Worm (Caenorhabditis elegans) whole organism, L3 larva: ENCODE results near the gene F47B8.5.

Experiments
- R02D3.7 ChIP-seq: fragments of 150-350 bp; optimal IDR thresholded peaks from 2 replicates; lab custom pipeline; 2014; ENCODE audit warnings: missing biosample characterization, missing genetic modification characterization
- ZK546.5 ChIP-seq: sonication (generic microtip); optimal IDR thresholded peaks from 2 replicates; lab custom pipeline; 2017; ENCODE audit warnings: missing biosample characterization, missing genetic modification characterization
- aly-2 ChIP-seq: fragments of 150-350 bp; optimal IDR thresholded peaks from 2 replicates; lab custom pipeline; 2014; ENCODE audit warnings: missing biosample characterization, missing genetic modification characterization
- ama-1 ChIP-seq: fragments of 150-350 bp; optimal IDR thresholded peaks from 2 replicates; lab custom pipeline; 2018
- ceh-16 ChIP-seq: sonication (generic microtip); optimal IDR thresholded peaks from 2 replicates; lab custom pipeline; 2017; ENCODE audit warnings: missing biosample characterization, missing genetic modification characterization
- ceh-28 ChIP-seq: fragments of 150-350 bp; optimal IDR thresholded peaks from 2 replicates; lab custom pipeline; 2014; ENCODE audit warnings: missing biosample characterization, missing genetic modification reagents, missing genetic modification characterization
- ceh-9 ChIP-seq: sonication (generic microtip); optimal IDR thresholded peaks from 2 replicates; lab custom pipeline; 2018; ENCODE audit warnings: missing biosample characterization, missing genetic modification characterization
- egl-27 ChIP-seq: sonication (generic microtip); optimal IDR thresholded peaks from 4 replicates; lab custom pipeline; 2017; ENCODE audit warnings: missing biosample characterization, missing genetic modification reagents, missing genetic modification characterization
- egl-5 ChIP-seq: fragments of 150-350 bp; optimal IDR thresholded peaks from 2 replicates; lab custom pipeline; 2017; ENCODE audit warnings: missing biosample characterization, missing genetic modification reagents, missing genetic modification characterization, inconsistent platforms
- elt-1 ChIP-seq: fragments of 150-350 bp; optimal IDR thresholded peaks from 2 replicates; lab custom pipeline; 2014; ENCODE audit warnings: missing biosample characterization, missing genetic modification characterization
- elt-2 ChIP-seq: sonication (generic microtip); optimal IDR thresholded peaks from 2 replicates; lab custom pipeline; 2016; ENCODE audit warnings: missing genetic modification reagents, mild to moderate bottlenecking, missing genetic modification characterization, missing compliant biosample characterization
- elt-3 ChIP-seq, 3 experiments: fragments of 150-350 bp in 1 of 3; sonication (generic microtip) in 2 of 3; optimal IDR thresholded peaks; 2 replicates in 2 of 3; 4 replicates in 1 of 3; lab custom pipeline; 2014 to 2017; ENCODE audit warnings: missing biosample characterization in 3 of 3, missing genetic modification characterization in 3 of 3
- eor-1 ChIP-seq, 2 experiments: fragments of 150-350 bp; optimal IDR thresholded peaks; 2 replicates each; lab custom pipeline; 2014 to 2018; ENCODE audit warnings: missing biosample characterization in 2 of 2, missing genetic modification characterization in 2 of 2
- fkh-10 ChIP-seq: sonication (generic microtip); optimal IDR thresholded peaks from 2 replicates; lab custom pipeline; 2017; ENCODE audit warnings: missing biosample characterization, missing genetic modification reagents, missing genetic modification characterization
- fkh-2 ChIP-seq: fragments of 150-350 bp; optimal IDR thresholded peaks from 2 replicates; lab custom pipeline; 2014; ENCODE audit warnings: missing biosample characterization, missing genetic modification reagents, missing genetic modification characterization
- hmg-11 ChIP-seq: sonication (generic microtip); optimal IDR thresholded peaks from 2 replicates; lab custom pipeline; 2016; ENCODE audit warnings: missing genetic modification characterization, missing compliant biosample characterization
- jun-1 ChIP-seq: fragments of 150-350 bp; optimal IDR thresholded peaks from 2 replicates; lab custom pipeline; 2014; ENCODE audit warnings: missing biosample characterization, missing genetic modification reagents, missing genetic modification characterization
- lin-15B ChIP-seq: fragments of 150-350 bp; optimal IDR thresholded peaks from 2 replicates; lab custom pipeline; 2014; ENCODE audit warnings: missing biosample characterization, missing genetic modification characterization
- lsy-12 ChIP-seq: sonication (generic microtip); optimal IDR thresholded peaks from 2 replicates; lab custom pipeline; 2016; ENCODE audit warnings: mild to moderate bottlenecking, missing genetic modification characterization, missing compliant biosample characterization
- mdl-1 ChIP-seq: fragments of 150-350 bp; optimal IDR thresholded peaks from 2 replicates; lab custom pipeline; 2014; ENCODE audit warnings: missing biosample characterization, missing genetic modification characterization
- mml-1 ChIP-seq: fragments of 150-350 bp; sonication (generic microtip); optimal IDR thresholded peaks from 3 replicates; lab custom pipeline; 2014; ENCODE audit warnings: missing biosample characterization, missing genetic modification characterization
- nfya-1 ChIP-seq: sonication (generic microtip); optimal IDR thresholded peaks from 2 replicates; lab custom pipeline; 2017; ENCODE audit warnings: missing genetic modification characterization, mild to moderate bottlenecking, missing compliant biosample characterization, antibody characterized with exemption, moderate library complexity; ENCODE audit not compliant: insufficient read depth
- nhr-11 ChIP-seq: fragments of 150-350 bp; optimal IDR thresholded peaks from 2 replicates; lab custom pipeline; 2014; ENCODE audit warnings: missing biosample characterization, missing genetic modification characterization
- nhr-12 ChIP-seq: fragments of 150-350 bp; optimal IDR thresholded peaks from 2 replicates; lab custom pipeline; 2014; ENCODE audit warnings: missing biosample characterization, missing genetic modification characterization
- nhr-25 ChIP-seq: sonication (generic microtip); optimal IDR thresholded peaks from 2 replicates; lab custom pipeline; 2017; ENCODE audit warnings: missing biosample characterization, missing genetic modification characterization
- nhr-28 ChIP-seq: fragments of 150-350 bp; optimal IDR thresholded peaks from 2 replicates; lab custom pipeline; 2014; ENCODE audit warnings: missing biosample characterization, missing genetic modification characterization
- nhr-43 ChIP-seq: sonication (generic microtip); optimal IDR thresholded peaks from 2 replicates; lab custom pipeline; 2016; ENCODE audit warnings: mild to moderate bottlenecking, missing genetic modification characterization, missing compliant biosample characterization; ENCODE audit not compliant: poor library complexity, severe bottlenecking
- nhr-77 ChIP-seq: fragments of 150-350 bp; optimal IDR thresholded peaks from 2 replicates; lab custom pipeline; 2014; ENCODE audit warnings: missing biosample characterization, missing genetic modification characterization
- pha-4 ChIP-seq: fragments of 150-350 bp; optimal IDR thresholded peaks from 2 replicates; lab custom pipeline; 2014; ENCODE audit warnings: missing biosample characterization, missing genetic modification reagents, missing genetic modification characterization
- pqm-1 ChIP-seq: fragments of 150-350 bp; optimal IDR thresholded peaks from 2 replicates; lab custom pipeline; 2017; ENCODE audit warnings: missing biosample characterization, missing genetic modification characterization, inconsistent platforms
- sea-2 ChIP-seq: fragments of 150-350 bp; sonication (generic microtip); optimal IDR thresholded peaks from 4 replicates; lab custom pipeline; 2014; ENCODE audit warnings: missing biosample characterization, missing genetic modification reagents, missing genetic modification characterization
- skn-1 ChIP-seq: fragments of 150-350 bp; optimal IDR thresholded peaks from 2 replicates; lab custom pipeline; 2014; ENCODE audit warnings: missing biosample characterization, missing genetic modification characterization
- snpc-4 ChIP-seq: fragments of 150-350 bp; optimal IDR thresholded peaks from 2 replicates; lab custom pipeline; 2014; ENCODE audit warnings: missing biosample characterization, missing genetic modification characterization
- tbx-2 ChIP-seq: sonication (generic microtip); optimal IDR thresholded peaks from 2 replicates; lab custom pipeline; 2016; ENCODE audit warnings: mild to moderate bottlenecking, missing genetic modification characterization, missing compliant biosample characterization
- unc-62 ChIP-seq: fragments of 150-350 bp; sonication (generic microtip); optimal IDR thresholded peaks from 4 replicates; lab custom pipeline; 2014; ENCODE audit warnings: missing biosample characterization, missing genetic modification reagents, missing genetic modification characterization
- zag-1 ChIP-seq: fragments of 150-350 bp; optimal IDR thresholded peaks from 2 replicates; lab custom pipeline; 2014; ENCODE audit warnings: missing biosample characterization, missing genetic modification characterization
- ztf-11 ChIP-seq: fragments of 150-350 bp; optimal IDR thresholded peaks from 2 replicates; lab custom pipeline; 2014; ENCODE audit warnings: missing biosample characterization, missing genetic modification characterization
- ztf-4 ChIP-seq: fragments of 150-350 bp; optimal IDR thresholded peaks from 2 replicates; lab custom pipeline; 2014; ENCODE audit warnings: missing biosample characterization, missing genetic modification characterization

The F47B8.5 gene

ce11 chrV:14341672-14342071 lies 14.0 kb upstream of the F47B8.5 start, which contains the start of gene F47B8.10:
Gene F47B8.10 (plus strand): TSS chrV:14341972.
- TF ChIP-seq elt-3 (tag; optimal IDR thresholded peaks at IDR 0.05; lab: Kevin White, UChicago) (no peak), aly-2 (tag; lab: Kevin White, UChicago) (no peak), ztf-11 (tag; lab: Kevin White, UChicago) (no peak), elt-1 (tag; lab: Kevin White, UChicago) (no peak), lsy-12 (tag; lab: Kevin White, UChicago) (no peak), elt-2 (tag; lab: Kevin White, UChicago) (no peak), egl-5 (tag; lab: Kevin White, UChicago) (no peak), mdl-1 (tag; lab: Kevin White, UChicago) (no peak)

- no peak for TF ChIP-seq egl-27 (tag; lab: Kevin White, UChicago)
- TF ChIP-seq mdl-1 (tag; lab: Kevin White, UChicago) = no peak
- TF ChIP-seq jun-1 = no peak
- no peak for TF ChIP-seq fkh-2
- TF ChIP-seq egl-5 (tag; lab: Kevin White, UChicago) = no peak
- no peak for TF ChIP-seq nhr-43 (tag; lab: Kevin White, UChicago)
- no peak for TF ChIP-seq ceh-9 (tag; lab: Kevin White, UChicago)
- TF ChIP-seq snpc-4 (tag; lab: Kevin White, UChicago) = no peak
- no peak for TF ChIP-seq pqm-1 (tag; lab: Kevin White, UChicago)
- TF ChIP-seq ztf-11 (tag; lab: Kevin White, UChicago) = no peak
- no peak for TF ChIP-seq skn-1 (tag; lab: Kevin White, UChicago)
- no peak for TF ChIP-seq tbx-2 (tag; lab: Kevin White, UChicago)
- no peak for TF ChIP-seq R02D3.7 (tag; lab: Kevin White, UChicago)
- no peak for TF ChIP-seq elt-1 (tag; lab: Kevin White, UChicago)
- TF ChIP-seq sea-2 (GFP tag; lab: Kevin White, UChicago) = no peak
- no peak for TF ChIP-seq fkh-10 (GFP tag; lab: Kevin White, UChicago)
- TF ChIP-seq ama-1 = no peak
- no peak for TF ChIP-seq nhr-12 (tag; lab: Kevin White, UChicago)
- no peak for TF ChIP-seq nhr-77 (tag; lab: Kevin White, UChicago)
These were observed 9.0 kb upstream of the F47B8.5 start, which contains the start of gene srm-6 for ce11 chrV:14336655-14337054. Gene srm-6 (plus strand): TSS chrV:14336955.

- TF ChIP-seq nhr-25 (tag; lab: Kevin White, UChicago) (no peak), nfya-1 (tag; lab: Kevin White, UChicago) (no peak), ztf-11 (tag; lab: Kevin White, UChicago) (no peak), nhr-12 (tag; lab: Kevin White, UChicago) (no peak), fkh-2 (no peak), lin-15B (tag; lab: Kevin White, UChicago) (no peak), mdl-1 (tag; lab: Kevin White, UChicago) (no peak), pha-4 (tag; lab: Kevin White, UChicago) (no peak), elt-3 (tag; optimal IDR thresholded peaks at IDR 0.05; lab: Kevin White, UChicago) (no peak), nhr-43 (tag; lab: Kevin White, UChicago) (no peak), fkh-10 (GFP tag; lab: Kevin White, UChicago) (no peak), ZK546.5 (tag; lab: Kevin White, UChicago) (no peak), ceh-16 (tag; lab: Kevin White, UChicago) (no peak)
- TF ChIP-seq, all 47 proteins: peak for 0
These were observed 7.2 kb upstream of the F47B8.5 start, which contains the start of gene srm-5 for ce11 chrV:14334901-14335300. Gene srm-5 (plus strand): TSS chrV:14335201.

ce11 chrV:14333116-14333515 lies 5.4 kb upstream of the F47B8.5 start, which contains the start of gene srm-4:
Gene srm-4 (plus strand): TSS chrV:14333416.
- TF ChIP-seq hmg-11 (no peak), egl-27 (tag; lab: Kevin White, UChicago) (no peak), nhr-28 (no peak), unc-62 (no peak), ceh-16 (tag; lab: Kevin White, UChicago) (no peak), tbx-2 (tag; lab: Kevin White, UChicago) (no peak), nhr-11 (tag; lab: Kevin White, UChicago) (no peak), elt-2 (tag; lab: Kevin White, UChicago) (no peak), mml-1 (tag; lab: Kevin White, UChicago) (no peak), sea-2 (GFP tag; lab: Kevin White, UChicago) (no peak), ceh-28 (tag; lab: Kevin White, UChicago) (no peak), fkh-10 (GFP tag; lab: Kevin White, UChicago) (no peak), eor-1 (tag; optimal IDR thresholded peaks at IDR 0.05; lab: Kevin White, UChicago) (no peak), mdl-1 (tag; lab: Kevin White, UChicago) (no peak), zag-1 (tag; lab: Kevin White, UChicago) (no peak), nfya-1 (tag; lab: Kevin White, UChicago) (no peak), egl-5 (tag; lab: Kevin White, UChicago) (no peak), ztf-4 (tag; lab: Kevin White, UChicago) (no peak), R02D3.7 (tag; lab: Kevin White, UChicago) (no peak)
- TF ChIP-seq, all 47 proteins: peak for 0
